Worm (Caenorhabditis elegans): ENCODE measurements around the gene acl-1.

ce11 chrX:15828059-15828458, 21.6 kb upstream of the acl-1 start, which contains the start of gene Y7A5A.20:
- no peak for TF ChIP-seq aly-2 (tag; optimal IDR thresholded peaks at IDR 0.05)
- TF ChIP-seq mab-5 (tag; optimal IDR thresholded peaks at IDR 0.05), result no peak
- TF ChIP-seq unc-55 (GFP tag; optimal IDR thresholded peaks at IDR 0.05), result no peak
- no peak for TF ChIP-seq nhr-21 (tag; optimal IDR thresholded peaks at IDR 0.05)
- no peak for TF ChIP-seq R02D3.7 (tag; optimal IDR thresholded peaks at IDR 0.05)
- TF ChIP-seq ceh-16 (tag; optimal IDR thresholded peaks at IDR 0.05), result no peak
- no peak for TF ChIP-seq crh-2 (tag; optimal IDR thresholded peaks at IDR 0.05)
- TF ChIP-seq blmp-1 (tag; optimal IDR thresholded peaks at IDR 0.05; ENCODE audit: insufficient read depth), result no peak
- no peak for TF ChIP-seq nhr-237 (tag; optimal IDR thresholded peaks at IDR 0.05)
- no peak for TF ChIP-seq snpc-4 (tag; optimal IDR thresholded peaks at IDR 0.05)
- no peak for TF ChIP-seq nhr-77 (tag; optimal IDR thresholded peaks at IDR 0.05)
